Fruit fly (Drosophila melanogaster) whole organism, wandering third instar larva: ENCODE results near the gene Jon66Ci.

Experiments
- Abd-B ChIP-seq: fragments of >200 bp; optimal IDR thresholded peaks from 2 replicates; lab custom pipeline; 2017; ENCODE audit warnings: missing biosample characterization, missing genetic modification characterization
- CG32264 ChIP-seq: fragments of 200-800 bp; sonication (Bioruptor generic); optimal IDR thresholded peaks from 2 replicates; lab custom pipeline; 2016; ENCODE audit warnings: missing biosample characterization, missing genetic modification characterization
- CG9705 ChIP-seq: fragments of 200-800 bp; sonication (Bioruptor generic); optimal IDR thresholded peaks from 2 replicates; lab custom pipeline; 2018; ENCODE audit warnings: missing biosample characterization, mild to moderate bottlenecking, missing genetic modification characterization
- Dif ChIP-seq: fragments of 200-275, 200-300 bp; sonication (Bioruptor generic); optimal IDR thresholded peaks from 2 replicates; lab custom pipeline; 2018; ENCODE audit warnings: missing biosample characterization, missing genetic modification characterization; ENCODE audit not compliant: partially characterized antibody
- HLH106 ChIP-seq: fragments of 200-800 bp; optimal IDR thresholded peaks from 3 replicates; lab custom pipeline; 2019; ENCODE audit warnings: missing biosample characterization, mild to moderate bottlenecking, missing genetic modification characterization, moderate library complexity
- Hnf4 ChIP-seq: fragments of 200-800 bp; sonication (Bioruptor generic); optimal IDR thresholded peaks from 2 replicates; lab custom pipeline; 2016; ENCODE audit warnings: missing biosample characterization, mild to moderate bottlenecking, missing genetic modification characterization
- Hr78 ChIP-seq: fragments of >200 bp; optimal IDR thresholded peaks from 2 replicates; lab custom pipeline; 2017; ENCODE audit warnings: missing biosample characterization, missing genetic modification characterization
- Hr83 ChIP-seq: fragments of 200-300 bp; sonication (Bioruptor generic); optimal IDR thresholded peaks from 2 replicates; lab custom pipeline; 2016; ENCODE audit warnings: missing biosample characterization, mild to moderate bottlenecking, missing genetic modification characterization, moderate library complexity; ENCODE audit not compliant: poor library complexity, severe bottlenecking
- Jra ChIP-seq: sonication (Bioruptor generic); optimal IDR thresholded peaks from 2 replicates; lab custom pipeline; 2016; ENCODE audit warnings: missing biosample characterization, missing genetic modification characterization
- Mio ChIP-seq: sonication (Bioruptor generic); optimal IDR thresholded peaks from 2 replicates; lab custom pipeline; 2016; ENCODE audit warnings: missing biosample characterization, missing genetic modification characterization
- N ChIP-seq: fragments of >200 bp; optimal IDR thresholded peaks from 2 replicates; lab custom pipeline; 2018; ENCODE audit warnings: missing biosample characterization, missing external identifiers, missing genetic modification characterization
- OdsH ChIP-seq: fragments of 200-800 bp; sonication (Bioruptor generic); optimal IDR thresholded peaks from 2 replicates; lab custom pipeline; 2016; ENCODE audit warnings: missing biosample characterization, mild to moderate bottlenecking, missing genetic modification characterization
- Rel ChIP-seq, 2 experiments: fragments of 200-800 bp; sonication (Bioruptor generic) in 1 of 2; optimal IDR thresholded peaks; 2 replicates in 1 of 2; 3 replicates in 1 of 2; lab custom pipeline; 2016 to 2019; ENCODE audit warnings: mild to moderate bottlenecking in 2 of 2, missing biosample characterization in 2 of 2, missing genetic modification characterization in 2 of 2, moderate library complexity in 1 of 2
- Sp1 ChIP-seq: fragments of 200-800 bp; sonication (Bioruptor generic); optimal IDR thresholded peaks from 3 replicates; lab custom pipeline; 2019; ENCODE audit warnings: missing biosample characterization, mild to moderate bottlenecking, missing genetic modification characterization, moderate library complexity
- br ChIP-seq: fragments of 200-800 bp; sonication (Bioruptor generic); optimal IDR thresholded peaks from 2 replicates; lab custom pipeline; 2016; ENCODE audit warnings: missing biosample characterization, missing genetic modification characterization
- brk ChIP-seq: fragments of 200-800 bp; sonication (Bioruptor generic); optimal IDR thresholded peaks from 2 replicates; lab custom pipeline; 2016; ENCODE audit warnings: missing biosample characterization, mild to moderate bottlenecking, missing genetic modification characterization
- dl ChIP-seq, 2 experiments: fragments of 175-275, 200-275 bp in 1 of 2; fragments of 200-275 bp in 1 of 2; sonication (Bioruptor generic); optimal IDR thresholded peaks; lab custom pipeline; 2018; ENCODE audit warnings: mild to moderate bottlenecking in 2 of 2, missing biosample characterization in 2 of 2, missing genetic modification characterization in 2 of 2, moderate library complexity in 2 of 2; ENCODE audit not compliant: partially characterized antibody in 2 of 2, insufficient read depth in 1 of 2
- dmrt93B ChIP-seq: fragments of 200-800 bp; sonication (Bioruptor generic); optimal IDR thresholded peaks from 2 replicates; lab custom pipeline; 2018; ENCODE audit warnings: missing biosample characterization, mild to moderate bottlenecking, missing genetic modification characterization
- ey ChIP-seq: fragments of 200-800 bp; sonication (Bioruptor generic); optimal IDR thresholded peaks from 2 replicates; lab custom pipeline; 2016; ENCODE audit warnings: missing biosample characterization, missing genetic modification characterization
- foxo ChIP-seq, 2 experiments: fragments of 200-800 bp; sonication (Bioruptor generic); optimal IDR thresholded peaks; 2 replicates in 1 of 2; 3 replicates in 1 of 2; lab custom pipeline; 2016 to 2017; ENCODE audit warnings: missing biosample characterization in 2 of 2, missing genetic modification characterization in 2 of 2
- fru ChIP-seq: fragments of 200-800 bp; sonication (Bioruptor generic); optimal IDR thresholded peaks from 3 replicates; lab custom pipeline; 2016; ENCODE audit warnings: missing biosample characterization, mild to moderate bottlenecking, missing genetic modification characterization
- h ChIP-seq: fragments of 200-800 bp; sonication (Bioruptor generic); optimal IDR thresholded peaks from 3 replicates; lab custom pipeline; 2016; ENCODE audit warnings: missing biosample characterization, mild to moderate bottlenecking, missing genetic modification characterization
- jim ChIP-seq: fragments of 175-275, 200-325 bp; sonication (Bioruptor generic); optimal IDR thresholded peaks from 2 replicates; lab custom pipeline; 2016; ENCODE audit warnings: missing biosample characterization, mild to moderate bottlenecking, missing genetic modification characterization
- pan ChIP-seq: fragments of >200 bp; optimal IDR thresholded peaks from 2 replicates; lab custom pipeline; 2017
- psq ChIP-seq: fragments of 200-800 bp; sonication (Bioruptor generic); optimal IDR thresholded peaks from 3 replicates; lab custom pipeline; 2017; ENCODE audit warnings: missing biosample characterization, mild to moderate bottlenecking, missing genetic modification characterization, moderate library complexity
- rgr ChIP-seq: fragments of 200-800 bp; sonication (Bioruptor generic); optimal IDR thresholded peaks from 3 replicates; lab custom pipeline; 2016; ENCODE audit warnings: missing biosample characterization, mild to moderate bottlenecking, missing genetic modification characterization
- sage ChIP-seq: fragments of 200-800 bp; sonication (Bioruptor generic); optimal IDR thresholded peaks from 2 replicates; lab custom pipeline; 2016; ENCODE audit warnings: missing biosample characterization, mild to moderate bottlenecking, missing genetic modification characterization
- sv ChIP-seq: fragments of 200-800 bp; sonication (Bioruptor generic); optimal IDR thresholded peaks from 3 replicates; lab custom pipeline; 2016; ENCODE audit warnings: missing biosample characterization, missing genetic modification characterization
- usp ChIP-seq: fragments of >200 bp; optimal IDR thresholded peaks from 2 replicates; lab custom pipeline; 2017; ENCODE audit warnings: missing biosample characterization, missing genetic modification characterization
- woc ChIP-seq: sonication (Bioruptor generic); optimal IDR thresholded peaks from 2 replicates; lab custom pipeline; 2016; ENCODE audit warnings: missing biosample characterization, mild to moderate bottlenecking, missing genetic modification characterization

The Jon66Ci gene

DNA sequence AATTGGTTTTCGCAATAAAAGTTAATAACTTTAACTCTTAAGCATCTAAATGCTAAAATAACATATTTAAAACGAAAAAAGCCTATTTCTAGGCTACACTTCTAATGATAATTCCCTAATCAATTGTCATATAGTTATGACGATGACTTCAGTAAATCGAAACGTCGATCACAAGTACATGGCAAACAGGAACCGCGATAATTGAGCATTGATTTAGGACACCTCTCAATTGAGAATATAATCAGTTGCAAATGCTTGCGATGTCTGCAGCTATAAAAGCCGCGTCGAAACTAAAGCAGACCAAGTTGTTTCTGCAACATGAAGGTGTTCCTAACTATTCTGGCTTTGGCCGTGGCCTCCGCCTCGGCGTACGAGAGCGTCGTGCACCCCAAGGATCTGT, at the start of gene Jon66Ci:
Jon66Ci (plus strand) TSS at position 301 of the 400 bp plus-strand sequence.
- TF ChIP-seq Hr78 (GFP tag; lab: Kevin White, UChicago) (no peak), ey (GFP tag; lab: Kevin White, UChicago) (no peak), rgr (GFP tag; lab: Kevin White, UChicago) (no peak), Jra (GFP tag; lab: Kevin White, UChicago) (no peak), br (GFP tag; lab: Kevin White, UChicago) (no peak)

DNA sequence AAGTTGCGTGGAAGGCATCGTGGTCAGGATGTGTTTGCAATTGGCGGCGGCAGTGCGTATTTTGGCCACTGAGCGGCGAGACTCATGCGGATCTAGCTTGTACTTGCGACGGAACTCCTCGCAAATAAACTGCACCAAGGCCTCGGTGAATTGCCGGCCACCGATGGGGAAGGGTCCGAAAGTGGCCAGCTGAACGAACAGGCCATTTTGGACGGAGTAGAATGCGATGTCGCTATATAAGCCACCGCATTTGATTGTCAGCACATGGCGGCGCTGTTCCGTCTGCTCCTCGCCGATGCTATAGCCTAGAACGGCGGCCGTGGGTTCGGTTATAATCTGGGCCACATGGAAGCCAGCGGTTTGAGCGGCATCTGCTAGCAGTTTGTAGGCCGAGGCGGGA, 46.2 kb upstream of the Jon66Ci start:
- TF ChIP-seq Mio (GFP tag; lab: Kevin White, UChicago) (no peak), brk (no peak), Hr78 (GFP tag; lab: Kevin White, UChicago) (no peak), OdsH (GFP tag; lab: Kevin White, UChicago) (no peak), jim (GFP tag; lab: Kevin White, UChicago) (no peak), pan (lab: Kevin White, UChicago) (no peak), psq (no peak), N (no peak), CG32264 (no peak), br (GFP tag; lab: Kevin White, UChicago) (no peak)

- TF ChIP-seq foxo (GFP tag; optimal IDR thresholded peaks at IDR 0.05; lab: Kevin White, UChicago) (peak in 1 of 2 experiments; percentile 85), rgr (GFP tag; lab: Kevin White, UChicago) (peak; percentile 80), HLH106 (tag; lab: Kevin White, UChicago) (peak; percentile 87), CG9705 (GFP tag; lab: Kevin White, UChicago) (peak; percentile 64), h (GFP tag; lab: Kevin White, UChicago) (peak; percentile 76), dmrt93B (peak; percentile 72), ey (GFP tag; lab: Kevin White, UChicago) (peak; percentile 37), jim (GFP tag; lab: Kevin White, UChicago) (no peak), fru (peak; percentile 75), dl (GFP tag; optimal IDR thresholded peaks at IDR 0.05; lab: Kevin White, UChicago; ENCODE audit: insufficient read depth in 1 of 2, partially characterized antibody in 2 of 2) (no peak), sv (GFP tag; lab: Kevin White, UChicago) (no peak), sage (GFP tag; lab: Kevin White, UChicago) (no peak), N (no peak), Sp1 (peak; percentile 82), OdsH (GFP tag; lab: Kevin White, UChicago) (peak; percentile 62), Abd-B (GFP tag; lab: Kevin White, UChicago) (no peak), psq (peak; percentile 79), CG32264 (no peak), Hr83 (peak; percentile 33), Rel (GFP tag; optimal IDR thresholded peaks at IDR 0.05; lab: Kevin White, UChicago) (no peak), Rel (tag; optimal IDR thresholded peaks at IDR 0.05; lab: Kevin White, UChicago) (peak; percentile 85), Hr78 (GFP tag; lab: Kevin White, UChicago) (no peak), br (GFP tag; lab: Kevin White, UChicago) (peak; percentile 49), Dif (no peak), Jra (GFP tag; lab: Kevin White, UChicago) (peak; percentile 62)
Measured at dm6 chr3L:8346100-8346980, 45.0 kb upstream of the Jon66Ci start, which contains the start of the genes CG7182 and GAPcenA. TSS of gene CG7182 (minus strand) at chr3L:8346382. TSS of gene GAPcenA (plus strand) at chr3L:8346561.

- TF ChIP-seq usp (GFP tag; lab: Kevin White, UChicago), result no peak
- TF ChIP-seq brk, result no peak
- no peak for TF ChIP-seq sage (GFP tag; lab: Kevin White, UChicago)
- TF ChIP-seq sv (GFP tag; lab: Kevin White, UChicago), result no peak
- no peak for TF ChIP-seq woc
- no peak for TF ChIP-seq Hnf4 (GFP tag; lab: Kevin White, UChicago)
- no peak for TF ChIP-seq Jra (GFP tag; lab: Kevin White, UChicago)
- TF ChIP-seq Hr83, result peak; percentile 80
- TF ChIP-seq OdsH (GFP tag; lab: Kevin White, UChicago), result peak; percentile 20
Measured at dm6 chr3L:8347346-8347745, 44.0 kb upstream of the Jon66Ci start.
